Worm (Caenorhabditis elegans) whole organism, late embryonic: ENCODE measurements around the gene K03H6.4.
A peak's percentile ranks its signal among the peaks of the same experiment; 100 is the strongest.

ENCODE experiments used
- C08G9.2 ChIP-seq: sonication (generic microtip); optimal IDR thresholded peaks from 2 replicates; lab custom pipeline; 2016; ENCODE audit warnings: mild to moderate bottlenecking, missing genetic modification characterization, moderate library complexity, missing compliant biosample characterization
- Y22D7AL.16 ChIP-seq: sonication (generic microtip); optimal IDR thresholded peaks from 2 replicates; lab custom pipeline; 2016; ENCODE audit warnings: missing genetic modification characterization, missing compliant biosample characterization
- ahr-1 ChIP-seq: sonication (generic microtip); optimal IDR thresholded peaks from 2 replicates; lab custom pipeline; 2016; ENCODE audit warnings: missing genetic modification characterization, missing compliant biosample characterization
- ceh-14 ChIP-seq: sonication (generic microtip); optimal IDR thresholded peaks from 2 replicates; lab custom pipeline; 2016; ENCODE audit warnings: missing genotype, missing genetic modification characterization, missing compliant biosample characterization
- ceh-18 ChIP-seq: sonication (generic microtip); optimal IDR thresholded peaks from 2 replicates; lab custom pipeline; 2016; ENCODE audit warnings: missing genetic modification characterization, missing compliant biosample characterization
- ceh-2 ChIP-seq: sonication (generic microtip); optimal IDR thresholded peaks from 2 replicates; lab custom pipeline; 2016; ENCODE audit warnings: missing genotype, missing genetic modification characterization, missing compliant biosample characterization
- ceh-22 ChIP-seq: sonication (generic microtip); optimal IDR thresholded peaks from 2 replicates; lab custom pipeline; 2017; ENCODE audit warnings: missing biosample characterization, missing genetic modification characterization
- ceh-24 ChIP-seq: sonication (generic microtip); optimal IDR thresholded peaks from 2 replicates; lab custom pipeline; 2016; ENCODE audit warnings: mild to moderate bottlenecking, missing genetic modification characterization, missing compliant biosample characterization
- ceh-30 ChIP-seq: fragments of 150-350 bp; optimal IDR thresholded peaks from 2 replicates; lab custom pipeline; 2014; ENCODE audit warnings: missing biosample characterization, missing genetic modification characterization
- ceh-31 ChIP-seq: sonication (generic microtip); optimal IDR thresholded peaks from 2 replicates; lab custom pipeline; 2016; ENCODE audit warnings: missing genetic modification characterization, missing compliant biosample characterization
- ceh-34 ChIP-seq: sonication (generic microtip); optimal IDR thresholded peaks from 2 replicates; lab custom pipeline; 2016; ENCODE audit warnings: mild to moderate bottlenecking, missing genetic modification characterization, missing compliant biosample characterization
- ceh-45 ChIP-seq: fragments of 200-800 bp; sonication (Bioruptor generic); IDR thresholded peaks from 2 replicates; pipeline ENCODE4 v1.3.6; 2022; ENCODE audit warnings: missing genetic modification reagents, missing genetic modification characterization, missing compliant biosample characterization
- ceh-6 ChIP-seq: fragments of 200-800 bp; sonication (Bioruptor generic); optimal IDR thresholded peaks from 2 replicates; lab custom pipeline; 2018; ENCODE audit warnings: mild to moderate bottlenecking, missing genetic modification characterization, missing compliant biosample characterization
- che-1 ChIP-seq: sonication (generic microtip); optimal IDR thresholded peaks from 2 replicates; lab custom pipeline; 2016; ENCODE audit warnings: mild to moderate bottlenecking, missing genetic modification characterization, missing compliant biosample characterization
- dve-1 ChIP-seq: sonication (generic microtip); optimal IDR thresholded peaks from 2 replicates; lab custom pipeline; 2017; ENCODE audit warnings: antibody characterized with exemption, mild to moderate bottlenecking, missing genetic modification characterization, missing compliant biosample characterization
- elt-2 ChIP-seq: sonication (generic microtip); optimal IDR thresholded peaks from 2 replicates; lab custom pipeline; 2016; ENCODE audit warnings: missing genetic modification reagents, missing genetic modification characterization, missing compliant biosample characterization
- elt-4 ChIP-seq: sonication (generic microtip); optimal IDR thresholded peaks from 2 replicates; lab custom pipeline; 2016; ENCODE audit warnings: missing genetic modification characterization, missing compliant biosample characterization
- ets-4 ChIP-seq: sonication (generic microtip); optimal IDR thresholded peaks from 2 replicates; lab custom pipeline; 2016; ENCODE audit warnings: missing genetic modification characterization, missing compliant biosample characterization
- eyg-1 ChIP-seq: sonication (generic microtip); optimal IDR thresholded peaks from 2 replicates; lab custom pipeline; 2016; ENCODE audit warnings: missing genotype, missing genetic modification characterization, missing compliant biosample characterization
- fkh-10 ChIP-seq: fragments of 150-350 bp; optimal IDR thresholded peaks from 2 replicates; lab custom pipeline; 2014; ENCODE audit warnings: missing biosample characterization, missing genetic modification reagents, missing genetic modification characterization
- fkh-6 ChIP-seq: sonication (generic microtip); optimal IDR thresholded peaks from 2 replicates; lab custom pipeline; 2016; ENCODE audit warnings: missing genetic modification characterization, missing compliant biosample characterization
- hlh-30 ChIP-seq: sonication (generic microtip); optimal IDR thresholded peaks from 2 replicates; lab custom pipeline; 2017; ENCODE audit warnings: antibody characterized with exemption, missing genetic modification characterization, missing compliant biosample characterization; ENCODE audit not compliant: insufficient read depth
- hlh-8 ChIP-seq: sonication (generic microtip); optimal IDR thresholded peaks from 2 replicates; lab custom pipeline; 2016; ENCODE audit warnings: missing genotype, missing genetic modification characterization, missing compliant biosample characterization
- lin-11 ChIP-seq: fragments of 200-800 bp; sonication (Bioruptor generic); optimal IDR thresholded peaks from 2 replicates; lab custom pipeline; 2018; ENCODE audit warnings: mild to moderate bottlenecking, missing genetic modification characterization, missing compliant biosample characterization
- mec-3 ChIP-seq: sonication (generic microtip); optimal IDR thresholded peaks from 2 replicates; lab custom pipeline; 2016; ENCODE audit warnings: borderline replicate concordance, missing genetic modification characterization, missing compliant biosample characterization
- nfya-1 ChIP-seq: sonication (generic microtip); optimal IDR thresholded peaks from 2 replicates; lab custom pipeline; 2017; ENCODE audit warnings: missing genetic modification characterization, mild to moderate bottlenecking, missing compliant biosample characterization, antibody characterized with exemption, moderate library complexity
- npax-4 ChIP-seq: sonication (generic microtip); optimal IDR thresholded peaks from 2 replicates; lab custom pipeline; 2016; ENCODE audit warnings: missing genetic modification characterization, missing compliant biosample characterization
- pax-1 ChIP-seq: fragments of 150-350 bp; optimal IDR thresholded peaks from 2 replicates; lab custom pipeline; 2014; ENCODE audit warnings: missing biosample characterization, missing genetic modification characterization
- pha-2 ChIP-seq: sonication (generic microtip); optimal IDR thresholded peaks from 2 replicates; lab custom pipeline; 2017; ENCODE audit warnings: mild to moderate bottlenecking, missing genetic modification characterization, missing compliant biosample characterization
- pha-4 ChIP-seq: fragments of 150-350 bp; optimal IDR thresholded peaks from 2 replicates; lab custom pipeline; 2018; ENCODE audit warnings: missing biosample characterization, missing genetic modification reagents, missing genetic modification characterization
- ref-2 ChIP-seq: sonication (generic microtip); optimal IDR thresholded peaks from 2 replicates; lab custom pipeline; 2016; ENCODE audit warnings: missing genetic modification characterization, missing compliant biosample characterization
- rnt-1 ChIP-seq: sonication (generic microtip); optimal IDR thresholded peaks from 2 replicates; lab custom pipeline; 2016; ENCODE audit warnings: missing genetic modification characterization, missing compliant biosample characterization
- sdc-2 ChIP-seq: sonication (generic microtip); optimal IDR thresholded peaks from 2 replicates; lab custom pipeline; 2016; ENCODE audit warnings: missing genotype, missing genetic modification characterization, missing compliant biosample characterization
- sox-4 ChIP-seq: sonication (generic microtip); optimal IDR thresholded peaks from 2 replicates; lab custom pipeline; 2017; ENCODE audit warnings: mild to moderate bottlenecking, missing genetic modification characterization, inconsistent platforms, missing compliant biosample characterization
- syd-9 ChIP-seq: sonication (generic microtip); optimal IDR thresholded peaks from 2 replicates; lab custom pipeline; 2016; ENCODE audit warnings: mild to moderate bottlenecking, missing genetic modification characterization, moderate library complexity, missing compliant biosample characterization
- tbx-2 ChIP-seq: sonication (generic microtip); optimal IDR thresholded peaks from 2 replicates; lab custom pipeline; 2016; ENCODE audit warnings: missing genetic modification characterization, missing compliant biosample characterization
- tbx-7 ChIP-seq: sonication (generic microtip); optimal IDR thresholded peaks from 2 replicates; lab custom pipeline; 2016; ENCODE audit warnings: missing genotype, missing genetic modification characterization, missing compliant biosample characterization
- ttx-3 ChIP-seq: sonication (generic microtip); optimal IDR thresholded peaks from 2 replicates; lab custom pipeline; 2016; ENCODE audit warnings: missing genetic modification reagents, missing genetic modification characterization, missing compliant biosample characterization
- unc-3 ChIP-seq, 2 experiments: fragments of 200-800 bp in 1 of 2; sonication (Bioruptor generic) in 1 of 2; sonication (generic microtip) in 1 of 2; conservative IDR thresholded peaks in 1 of 2; optimal IDR thresholded peaks in 1 of 2; 2 replicates each; pipeline versions ENCODE4 v1.3.6 to Lab custom; 2016 to 2022; ENCODE audit warnings: missing compliant biosample characterization in 2 of 2, missing genetic modification characterization in 2 of 2, missing genetic modification reagents in 1 of 2
- unc-42 ChIP-seq: sonication (generic microtip); optimal IDR thresholded peaks from 2 replicates; lab custom pipeline; 2016; ENCODE audit warnings: missing genotype, missing genetic modification characterization, missing compliant biosample characterization
- unc-55 ChIP-seq: sonication (generic microtip); optimal IDR thresholded peaks from 2 replicates; lab custom pipeline; 2017; ENCODE audit warnings: missing biosample characterization, missing genetic modification reagents, missing genetic modification characterization
- unc-86 ChIP-seq: sonication (generic microtip); optimal IDR thresholded peaks from 2 replicates; lab custom pipeline; 2016; ENCODE audit warnings: missing genetic modification characterization, missing compliant biosample characterization
- zip-5 ChIP-seq: sonication (generic microtip); optimal IDR thresholded peaks from 2 replicates; lab custom pipeline; 2016; ENCODE audit warnings: missing genetic modification characterization, missing compliant biosample characterization
- ztf-16 ChIP-seq: sonication (generic microtip); optimal IDR thresholded peaks from 2 replicates; lab custom pipeline; 2017; ENCODE audit warnings: missing genetic modification characterization, missing compliant biosample characterization

The K03H6.4 gene

ce11 chrIV:1514415-1514814 lies 6.7 kb downstream of the K03H6.4 start:
- TF ChIP-seq npax-4 (tag; lab: Kevin White, UChicago) (no peak), sox-4 (tag; lab: Kevin White, UChicago) (peak; percentile 1), elt-2 (tag; lab: Kevin White, UChicago) (no peak), che-1 (tag; lab: Kevin White, UChicago) (peak; percentile 14), unc-3 (GFP tag; conservative IDR thresholded peaks at IDR 0.05; lab: Robert Waterston, UW) (0 out of 2 replicates have a peak, but pooled peaks have one; percentile 31), unc-3 (tag; optimal IDR thresholded peaks at IDR 0.05; lab: Kevin White, UChicago) (no peak), ceh-34 (tag; lab: Kevin White, UChicago) (peak; percentile 4), fkh-10 (GFP tag; lab: Kevin White, UChicago) (no peak), hlh-30 (tag; lab: Kevin White, UChicago) (peak; percentile 37), zip-5 (tag; lab: Kevin White, UChicago) (no peak)
- TF ChIP-seq, all 69 proteins: peak for 5

ce11 chrIV:1512944-1513343 lies 8.2 kb downstream of the K03H6.4 start:
- TF ChIP-seq zip-5 (tag; lab: Kevin White, UChicago) (no peak), sox-4 (tag; lab: Kevin White, UChicago) (no peak), sdc-2 (tag; lab: Kevin White, UChicago) (no peak), ceh-30 (tag; lab: Kevin White, UChicago) (no peak), ceh-24 (tag; lab: Kevin White, UChicago) (no peak), C08G9.2 (tag; lab: Kevin White, UChicago) (no peak), rnt-1 (tag; lab: Kevin White, UChicago) (no peak), unc-86 (tag; lab: Kevin White, UChicago) (no peak), tbx-2 (tag; lab: Kevin White, UChicago) (no peak), mec-3 (no peak), ttx-3 (tag; lab: Kevin White, UChicago) (no peak), npax-4 (tag; lab: Kevin White, UChicago) (no peak), ceh-31 (no peak), unc-42 (tag; lab: Kevin White, UChicago) (no peak), eyg-1 (no peak), fkh-10 (GFP tag; lab: Kevin White, UChicago) (no peak), ceh-14 (tag; lab: Kevin White, UChicago) (no peak)

DNA sequence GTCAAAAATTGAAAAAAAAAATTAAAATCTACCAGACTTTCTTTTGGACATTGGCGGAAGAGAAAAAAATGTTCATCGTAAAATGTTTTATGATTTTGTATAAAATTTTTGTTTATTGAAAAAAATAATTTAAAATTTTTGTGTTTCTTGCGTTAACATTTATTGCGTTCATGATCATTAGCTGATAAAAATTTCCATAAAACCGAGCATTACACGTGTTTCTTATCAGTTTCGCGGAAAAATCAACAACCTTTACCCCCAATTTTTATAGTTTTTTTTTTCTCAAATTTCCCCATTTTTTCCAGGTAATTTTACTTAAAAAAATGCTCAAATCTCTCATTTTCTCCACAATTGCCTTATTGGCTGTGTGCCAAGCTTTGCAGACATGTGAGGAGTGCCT lies 10.9 kb downstream of the K03H6.4 start, which contains the start of gene txt-4:
TSS of gene txt-4 (plus strand) at position 324 of the 400 bp plus-strand sequence.
- TF ChIP-seq C08G9.2 (tag; lab: Kevin White, UChicago) (no peak), elt-2 (tag; lab: Kevin White, UChicago) (no peak), ahr-1 (no peak), tbx-7 (tag; lab: Kevin White, UChicago) (no peak), ceh-30 (tag; lab: Kevin White, UChicago) (no peak), pax-1 (tag; lab: Kevin White, UChicago) (no peak)

DNA sequence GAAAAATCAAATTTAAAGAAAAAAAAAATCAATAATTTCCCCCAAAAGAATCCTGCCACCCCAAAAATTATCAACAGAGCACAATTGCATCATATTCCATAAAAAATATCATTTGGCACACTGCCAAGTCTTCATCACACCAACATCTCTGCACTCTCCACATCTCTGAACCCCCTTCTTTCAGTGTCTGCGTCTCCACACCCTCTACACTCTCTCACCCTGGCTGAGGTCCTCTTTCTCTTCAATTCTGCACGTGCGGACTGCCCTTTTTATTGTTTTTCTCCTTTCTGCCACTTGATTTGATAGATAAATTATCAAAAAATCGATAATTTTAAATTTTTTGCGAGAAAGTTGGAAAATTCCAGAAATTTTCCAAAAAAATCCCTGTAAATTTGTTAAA lies 23.7 kb downstream of the K03H6.4 start, which contains the start of gene hxk-3:
TSS of gene hxk-3 (plus strand) at position 179 of the 400 bp plus-strand sequence.
- TF ChIP-seq syd-9 (tag; lab: Kevin White, UChicago): no peak
- no peak for TF ChIP-seq ets-4
- no peak for TF ChIP-seq pax-1 (tag; lab: Kevin White, UChicago)
- no peak for TF ChIP-seq pha-4 (tag; lab: Kevin White, UChicago)
- peak; percentile 67 for TF ChIP-seq hlh-30 (tag; lab: Kevin White, UChicago)
- no peak for TF ChIP-seq ceh-2
- TF ChIP-seq zip-5 (tag; lab: Kevin White, UChicago): no peak
- peak; percentile 7 for TF ChIP-seq ceh-31
- no peak for TF ChIP-seq dve-1
- TF ChIP-seq ceh-6 (GFP tag; lab: Kevin White, UChicago): no peak
- TF ChIP-seq fkh-6 (tag; lab: Kevin White, UChicago): no peak
- TF ChIP-seq unc-55 (GFP tag; lab: Kevin White, UChicago): peak; percentile 25
- TF ChIP-seq nfya-1: peak; percentile 33
- no peak for TF ChIP-seq Y22D7AL.16 (tag; lab: Kevin White, UChicago)
- no peak for TF ChIP-seq ztf-16 (tag; lab: Kevin White, UChicago)
- TF ChIP-seq ceh-30 (tag; lab: Kevin White, UChicago): no peak
- no peak for TF ChIP-seq ceh-18
- no peak for TF ChIP-seq ref-2 (tag; lab: Kevin White, UChicago)
- no peak for TF ChIP-seq ttx-3 (tag; lab: Kevin White, UChicago)
- peak; percentile 6 for TF ChIP-seq hlh-8 (tag; lab: Kevin White, UChicago)
- no peak for TF ChIP-seq tbx-2 (tag; lab: Kevin White, UChicago)
- no peak for TF ChIP-seq che-1 (tag; lab: Kevin White, UChicago)
- TF ChIP-seq ceh-22 (tag; lab: Kevin White, UChicago): no peak
- no peak for TF ChIP-seq elt-4 (tag; lab: Kevin White, UChicago)
- no peak for TF ChIP-seq pha-2 (tag; lab: Kevin White, UChicago)
- no peak for TF ChIP-seq lin-11
- TF ChIP-seq eyg-1: no peak
- no peak for TF ChIP-seq ceh-45 (GFP tag; lab: Robert Waterston, UW)
- no peak for TF ChIP-seq ahr-1
